Worm (Caenorhabditis elegans): ENCODE data around the gene lact-9.

The lact-9 gene

ce11 chrIV:13755619-13756018 lies 29.8 kb downstream of the lact-9 start:
- TF ChIP-seq tbp1 (GFP tag; optimal IDR thresholded peaks at IDR 0.05) (no peak), ztf-18 (tag; optimal IDR thresholded peaks at IDR 0.05) (no peak), F57A8.1 (GFP tag; optimal IDR thresholded peaks at IDR 0.05) (no peak), egl-44 (GFP tag; IDR thresholded peaks at IDR 0.05) (no peak), sptf-2 (GFP tag; optimal IDR thresholded peaks at IDR 0.05) (no peak), nhr-179 (tag; optimal IDR thresholded peaks at IDR 0.05) (no peak), hsf-1 (GFP tag; IDR thresholded peaks at IDR 0.05) (no peak), nfya-2 (GFP tag; IDR thresholded peaks at IDR 0.05) (no peak), ceh-58 (GFP tag; IDR thresholded peaks at IDR 0.05) (no peak)

- no peak for TF ChIP-seq madf-10 (tag; optimal IDR thresholded peaks at IDR 0.05)
- no peak for TF ChIP-seq ets-4 (GFP tag; optimal IDR thresholded peaks at IDR 0.05)
- no peak for TF ChIP-seq somi-1 (GFP tag; optimal IDR thresholded peaks at IDR 0.05)
- no peak for TF ChIP-seq lin-26 (GFP tag; IDR thresholded peaks at IDR 0.05)
These were observed 35.4 kb downstream of the lact-9 start, which contains the start of gene sorb-1 for ce11 chrIV:13750033-13750432. Gene sorb-1, plus strand, starts transcription at chrIV:13750333.

- TF ChIP-seq hlh-12 (tag; optimal IDR thresholded peaks at IDR 0.05) (no peak), bed-2 (GFP tag; IDR thresholded peaks at IDR 0.05) (no peak), nhr-120 (GFP tag; IDR thresholded peaks at IDR 0.05) (no peak), Y67H2A.10 (GFP tag; conservative IDR thresholded peaks at IDR 0.05) (no peak), nhr-179 (tag; optimal IDR thresholded peaks at IDR 0.05) (no peak), ztf-28 (GFP tag; IDR thresholded peaks at IDR 0.05) (no peak), snpc-1.1 (tag; optimal IDR thresholded peaks at IDR 0.05; ENCODE audit: insufficient read depth) (no peak), sptf-2 (GFP tag; optimal IDR thresholded peaks at IDR 0.05) (no peak), F57C9.4 (tag; optimal IDR thresholded peaks at IDR 0.05) (no peak), akir-1 (GFP tag; optimal IDR thresholded peaks at IDR 0.05) (no peak)
These were observed 36.6 kb downstream of the lact-9 start for ce11 chrIV:13748798-13749197.

- no peak for TF ChIP-seq Y67H2A.10 (GFP tag; conservative IDR thresholded peaks at IDR 0.05)
- TF ChIP-seq ztf-6 (GFP tag; IDR thresholded peaks at IDR 0.05), result no peak
- TF ChIP-seq hlh-12 (tag; optimal IDR thresholded peaks at IDR 0.05), result no peak
- no peak for TF ChIP-seq tlf-1 (GFP tag; optimal IDR thresholded peaks at IDR 0.05)
- no peak for TF ChIP-seq egl-44 (GFP tag; IDR thresholded peaks at IDR 0.05)
- no peak for TF ChIP-seq F55B11.4 (tag; optimal IDR thresholded peaks at IDR 0.05; ENCODE audit: borderline replicate concordance, insufficient read depth)
- TF ChIP-seq nhr-179 (tag; optimal IDR thresholded peaks at IDR 0.05), result no peak
- no peak for TF ChIP-seq ceh-91 (GFP tag; IDR thresholded peaks at IDR 0.05)
- TF ChIP-seq ztf-22 (GFP tag; optimal IDR thresholded peaks at IDR 0.05), result no peak
- no peak for TF ChIP-seq B0336.3 (GFP tag; IDR thresholded peaks at IDR 0.05)
- TF ChIP-seq snpc-4 (GFP tag; optimal IDR thresholded peaks at IDR 0.05), result no peak
- TF ChIP-seq snpc-4 (tag; optimal IDR thresholded peaks at IDR 0.05), result no peak
- TF ChIP-seq hsf-1 (GFP tag; IDR thresholded peaks at IDR 0.05), result no peak
- TF ChIP-seq K11D2.4 (GFP tag; IDR thresholded peaks at IDR 0.05), result no peak
- TF ChIP-seq aptf-2 (GFP tag; conservative IDR thresholded peaks at IDR 0.05), result no peak
- no peak for TF ChIP-seq Y95B8A.8 (GFP tag; IDR thresholded peaks at IDR 0.05)
- TF ChIP-seq lir-1 (GFP tag; conservative IDR thresholded peaks at IDR 0.05), result no peak
- no peak for TF ChIP-seq tbp1 (GFP tag; optimal IDR thresholded peaks at IDR 0.05)
These were observed 40.0 kb downstream of the lact-9 start, which contains the start of gene C47A4.5 for ce11 chrIV:13745409-13745808. Gene C47A4.5, plus strand, starts transcription at chrIV:13745709.

ce11 chrIV:13742244-13742643 lies 43.2 kb downstream of the lact-9 start, which contains the start of gene C47A4.3:
Gene C47A4.3, minus strand, starts transcription at chrIV:13742344.
- TF ChIP-seq Y53F4B.3 (GFP tag; IDR thresholded peaks at IDR 0.05) (no peak), B0336.3 (GFP tag; IDR thresholded peaks at IDR 0.05) (no peak), F33H1.4 (GFP tag; IDR thresholded peaks at IDR 0.05) (no peak), nhr-80 (tag; optimal IDR thresholded peaks at IDR 0.05) (no peak), ceh-91 (GFP tag; IDR thresholded peaks at IDR 0.05) (no peak), Y53G8AR.9 (GFP tag; conservative IDR thresholded peaks at IDR 0.05) (no peak), attf-5 (GFP tag; optimal IDR thresholded peaks at IDR 0.05) (no peak), mcd-1 (GFP tag; IDR thresholded peaks at IDR 0.05) (no peak), sea-2 (GFP tag; IDR thresholded peaks at IDR 0.05) (no peak), Y79H2A.3 (GFP tag; conservative IDR thresholded peaks at IDR 0.05) (no peak), sptf-2 (GFP tag; optimal IDR thresholded peaks at IDR 0.05) (no peak)
